Fruit fly (Drosophila melanogaster): ENCODE data around the gene CG43175.

CG43175 gene

DNA sequence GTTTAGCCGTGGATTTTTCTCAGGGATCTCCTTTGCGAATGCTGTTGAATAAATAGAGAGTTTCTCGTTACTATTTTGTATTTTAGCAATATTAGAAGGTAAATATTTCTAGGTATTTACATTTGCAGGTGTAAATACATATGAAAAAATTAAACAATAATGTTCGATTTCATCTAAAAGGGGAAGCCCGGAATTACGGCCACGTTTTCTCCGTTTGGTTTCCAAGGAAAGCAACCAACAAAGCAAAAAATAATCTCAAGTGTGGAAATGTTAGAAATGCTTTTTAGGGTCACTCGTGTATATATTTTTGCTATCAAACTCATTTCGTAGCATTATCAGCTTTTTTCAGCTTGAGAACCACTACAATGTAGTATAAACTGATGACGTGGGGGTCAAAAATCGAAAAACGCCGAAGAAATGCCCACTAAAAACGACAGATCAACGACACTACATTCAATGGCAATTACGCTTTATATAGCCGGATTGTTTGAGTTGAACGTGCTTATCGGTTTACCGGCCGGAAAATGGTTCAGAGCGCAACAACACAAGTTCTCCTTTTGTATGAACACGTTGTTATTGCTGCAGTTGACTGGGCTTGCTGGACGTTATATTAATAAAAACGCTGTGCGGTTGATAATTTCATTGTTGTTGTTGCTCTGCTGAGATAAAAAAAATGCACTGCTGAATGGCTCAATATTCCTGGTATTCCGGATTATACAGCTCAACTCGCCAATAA lies 47.8 kb downstream of the CG43175 start:
- no peak for TF ChIP-seq Dll (optimal IDR thresholded peaks at IDR 0.05)
- TF ChIP-seq EcR (GFP tag; optimal IDR thresholded peaks at IDR 0.05): peak in 1 of 2 experiments; percentile 51

DNA sequence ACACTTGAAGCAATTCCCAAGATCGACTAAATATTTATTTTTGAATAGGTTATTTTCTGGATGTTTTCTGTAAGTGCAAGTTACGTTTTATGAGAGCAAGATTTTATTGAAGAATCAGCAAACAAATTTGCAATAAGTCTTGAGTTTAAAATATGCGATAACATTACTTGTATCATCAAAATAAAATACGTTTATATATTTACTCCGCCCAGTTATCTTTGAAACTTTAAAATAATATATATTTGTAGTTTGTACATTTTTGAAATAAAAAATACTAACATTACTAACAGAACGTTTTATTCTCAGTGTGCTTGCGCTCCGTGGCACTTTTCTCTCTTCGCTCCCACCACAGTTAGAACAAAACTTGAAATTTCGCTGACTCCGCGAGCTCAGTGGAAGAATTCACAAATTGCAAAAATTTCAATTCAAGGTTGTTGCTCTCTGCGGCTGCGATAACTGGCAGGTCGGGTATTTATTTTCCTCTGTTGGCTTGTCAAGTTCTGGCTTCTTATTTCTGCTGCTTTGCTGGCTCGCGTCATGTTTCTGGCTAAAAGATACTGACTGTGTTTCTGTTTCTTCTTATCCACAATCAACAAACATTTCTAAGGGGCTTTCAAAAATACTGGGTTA lies 49.0 kb downstream of the CG43175 start:
- TF ChIP-seq psq (optimal IDR thresholded peaks at IDR 0.05) (no peak), CG8478 (optimal IDR thresholded peaks at IDR 0.05) (no peak), Dll (optimal IDR thresholded peaks at IDR 0.05) (no peak), EcR (GFP tag; optimal IDR thresholded peaks at IDR 0.05) (no peak), pan (optimal IDR thresholded peaks at IDR 0.05) (no peak), usp (GFP tag; optimal IDR thresholded peaks at IDR 0.05) (no peak)

DNA sequence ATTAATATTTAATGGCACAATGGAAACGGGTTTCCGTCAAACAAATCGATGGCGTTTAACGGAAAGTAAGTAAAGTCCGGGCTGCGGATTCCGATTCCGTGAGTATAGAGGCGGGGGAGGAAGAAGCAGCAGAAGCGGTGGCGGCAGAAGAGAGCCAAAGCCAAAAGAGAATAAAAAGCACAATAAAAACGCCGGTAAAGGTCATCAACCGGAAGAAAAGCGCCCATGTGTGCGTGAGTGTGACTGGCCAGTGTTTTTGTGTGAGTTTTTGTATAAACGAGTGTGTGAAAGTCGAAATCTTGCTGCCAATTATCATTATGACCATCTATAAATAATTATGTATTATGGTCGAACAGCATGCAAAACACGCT lies 49.7 kb downstream of the CG43175 start:
- TF ChIP-seq psq (optimal IDR thresholded peaks at IDR 0.05): no peak
- no peak for TF ChIP-seq Dll (optimal IDR thresholded peaks at IDR 0.05)
- no peak for TF ChIP-seq pan (optimal IDR thresholded peaks at IDR 0.05)
- no peak for TF ChIP-seq usp (GFP tag; optimal IDR thresholded peaks at IDR 0.05)
- peak; percentile 83 to 85 for TF ChIP-seq EcR (GFP tag; optimal IDR thresholded peaks at IDR 0.05)
- TF ChIP-seq CG8478 (optimal IDR thresholded peaks at IDR 0.05): no peak

DNA sequence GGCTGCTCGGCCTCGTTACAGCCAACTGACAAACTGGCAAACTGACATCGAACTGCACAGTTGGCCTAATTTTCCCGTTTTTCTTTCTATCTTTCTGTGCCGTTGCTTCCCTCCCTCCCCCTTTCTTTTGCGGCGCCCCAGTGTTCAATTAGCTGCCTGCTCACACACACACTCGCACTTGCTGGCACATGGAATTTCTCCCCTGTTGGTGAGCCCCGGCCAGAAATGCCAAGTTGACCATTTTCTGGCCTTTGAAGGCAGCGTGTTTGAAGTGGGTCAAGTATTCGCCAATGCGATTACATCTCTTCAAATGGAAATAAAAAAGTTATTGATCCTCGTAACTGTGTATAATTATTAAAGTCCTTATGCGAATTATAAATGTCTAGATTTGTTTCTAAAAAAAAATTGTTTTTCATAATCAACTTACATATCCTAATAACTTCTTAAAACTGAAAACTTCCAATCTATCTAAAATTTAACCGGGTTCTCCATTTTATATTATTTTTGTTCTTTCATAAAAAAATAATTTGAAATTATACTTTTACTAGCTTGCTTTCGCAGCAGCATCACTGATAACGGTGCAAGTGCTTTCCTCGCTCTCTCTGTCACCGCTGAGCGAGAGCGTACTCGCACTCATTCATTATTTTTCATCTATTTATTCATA lies 50.3 kb downstream of the CG43175 start:
- no peak for TF ChIP-seq EcR (GFP tag; optimal IDR thresholded peaks at IDR 0.05)
- no peak for TF ChIP-seq usp (GFP tag; optimal IDR thresholded peaks at IDR 0.05)
- no peak for TF ChIP-seq CG8478 (optimal IDR thresholded peaks at IDR 0.05)
- TF ChIP-seq psq (optimal IDR thresholded peaks at IDR 0.05): no peak
- no peak for TF ChIP-seq Dll (optimal IDR thresholded peaks at IDR 0.05)
- TF ChIP-seq pan (optimal IDR thresholded peaks at IDR 0.05): no peak

DNA sequence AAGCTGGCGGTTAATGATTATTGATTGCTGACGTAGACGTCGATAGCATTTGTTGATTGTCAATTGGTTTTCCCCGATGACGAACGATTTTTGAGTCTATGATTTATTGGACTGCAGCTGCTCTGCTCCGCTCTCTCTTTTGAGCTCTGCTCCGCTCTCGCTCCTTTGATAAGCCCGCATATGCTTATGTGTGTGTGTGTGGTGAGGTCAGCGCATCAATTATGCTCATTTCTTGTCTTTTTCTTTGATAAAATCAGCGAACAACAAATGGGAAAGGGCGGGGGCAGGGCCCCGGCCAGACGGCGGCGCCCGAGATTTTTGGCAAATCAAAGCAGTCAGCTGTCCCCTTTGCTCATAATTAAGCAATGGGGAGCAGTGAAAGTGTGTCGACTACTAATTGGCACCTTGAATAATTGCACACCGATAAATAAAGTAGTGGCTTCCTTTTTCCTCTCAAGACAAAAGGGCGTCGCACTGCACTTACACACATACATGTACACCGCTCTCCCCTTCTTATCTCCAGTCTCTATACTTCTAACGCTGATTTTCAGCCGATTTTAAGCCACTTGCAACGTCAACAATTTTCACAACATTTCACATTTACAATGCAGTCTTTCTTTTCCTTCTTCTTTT lies 51.2 kb downstream of the CG43175 start:
- TF ChIP-seq psq (optimal IDR thresholded peaks at IDR 0.05) (no peak), CG8478 (optimal IDR thresholded peaks at IDR 0.05) (no peak), pan (optimal IDR thresholded peaks at IDR 0.05) (no peak), usp (GFP tag; optimal IDR thresholded peaks at IDR 0.05) (no peak), EcR (GFP tag; optimal IDR thresholded peaks at IDR 0.05) (no peak), Dll (optimal IDR thresholded peaks at IDR 0.05) (no peak)

DNA sequence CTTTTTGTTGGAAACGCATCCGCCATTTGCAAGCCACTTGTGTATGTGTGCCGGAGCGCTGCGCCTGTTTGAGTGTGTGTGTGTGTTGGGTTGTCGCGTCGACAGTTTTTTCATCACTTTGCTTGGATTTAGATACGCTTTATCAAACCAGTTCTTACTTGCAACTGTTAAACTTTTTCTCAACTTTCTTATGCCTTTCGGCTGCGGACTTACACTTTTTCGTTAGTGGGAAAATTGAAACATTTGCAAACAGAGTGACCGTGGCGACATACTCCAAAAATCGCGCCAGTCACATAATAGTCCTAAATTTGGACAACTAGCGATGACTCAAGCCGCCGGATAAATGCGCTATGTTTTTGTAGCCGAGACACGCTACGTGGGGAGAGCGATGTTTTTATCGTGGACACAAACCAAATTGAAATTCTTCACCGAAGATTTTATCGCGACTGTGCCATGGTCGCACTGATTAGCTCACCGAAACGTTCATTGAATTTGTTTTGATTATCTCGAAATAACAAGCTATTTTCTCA lies 51.8 kb downstream of the CG43175 start, which contains the start of the genes alt and CG7655:
Gene alt (minus strand): TSS at position 272 of the 530 bp plus-strand sequence.
Gene CG7655 (plus strand): TSS at position 426 of the 530 bp plus-strand sequence.
- TF ChIP-seq usp (GFP tag; optimal IDR thresholded peaks at IDR 0.05) (no peak), Dll (optimal IDR thresholded peaks at IDR 0.05) (no peak), CG8478 (optimal IDR thresholded peaks at IDR 0.05) (no peak), psq (optimal IDR thresholded peaks at IDR 0.05) (no peak), pan (optimal IDR thresholded peaks at IDR 0.05) (no peak), EcR (GFP tag; optimal IDR thresholded peaks at IDR 0.05) (no peak)

DNA sequence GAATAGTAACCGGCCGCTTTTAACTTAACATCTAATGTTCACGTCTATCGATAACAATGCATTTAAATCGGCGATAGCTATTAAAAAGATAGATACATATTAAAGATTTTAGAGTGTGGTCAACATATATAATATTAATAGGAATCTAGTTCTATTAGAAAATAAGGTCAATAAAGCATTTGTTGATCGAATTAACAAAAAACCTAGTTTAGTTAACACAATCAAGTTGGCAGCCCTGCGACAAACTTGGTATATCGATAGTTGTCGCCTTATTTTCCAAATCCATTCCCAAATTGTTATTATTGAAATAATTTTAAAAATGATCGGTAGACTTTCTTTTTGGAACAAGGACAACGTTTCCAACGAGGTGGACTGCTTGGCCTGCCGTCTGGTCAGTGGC lies 54.3 kb downstream of the CG43175 start, which contains the start of the genes CG31251 and CG31360:
Gene CG31251 (minus strand): TSS at position 62 of the 400 bp plus-strand sequence.
Gene CG31360 (plus strand): TSS at position 244 of the 400 bp plus-strand sequence.
- no peak for TF ChIP-seq pan (optimal IDR thresholded peaks at IDR 0.05)
- no peak for TF ChIP-seq EcR (GFP tag; optimal IDR thresholded peaks at IDR 0.05)
- no peak for TF ChIP-seq usp (GFP tag; optimal IDR thresholded peaks at IDR 0.05)
- TF ChIP-seq psq (optimal IDR thresholded peaks at IDR 0.05): no peak
- TF ChIP-seq CG8478 (optimal IDR thresholded peaks at IDR 0.05): no peak
- no peak for TF ChIP-seq Dll (optimal IDR thresholded peaks at IDR 0.05)

DNA sequence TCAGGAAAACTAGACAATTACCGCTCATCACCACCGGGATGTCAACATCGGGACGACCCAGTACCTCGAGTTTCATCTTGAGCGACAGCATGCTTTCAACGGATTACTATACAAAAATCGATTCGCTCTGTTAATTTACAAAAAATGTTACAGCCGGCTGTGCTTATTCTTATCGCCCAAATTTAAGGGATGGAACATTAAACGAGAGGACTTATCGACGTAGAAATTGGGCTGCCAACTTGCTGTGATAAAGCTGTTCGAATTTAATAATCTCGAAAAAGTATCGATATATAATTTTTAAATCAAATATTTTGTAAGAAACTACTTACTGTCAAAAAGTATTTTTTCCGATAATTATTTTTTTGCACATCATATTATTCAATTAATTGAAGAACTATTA lies 56.4 kb downstream of the CG43175 start, which contains the start of gene CG31249:
Gene CG31249 (minus strand): TSS at position 197 of the 400 bp plus-strand sequence.
- no peak for TF ChIP-seq EcR (GFP tag; optimal IDR thresholded peaks at IDR 0.05)
- no peak for TF ChIP-seq psq (optimal IDR thresholded peaks at IDR 0.05)
- no peak for TF ChIP-seq usp (GFP tag; optimal IDR thresholded peaks at IDR 0.05)
- TF ChIP-seq Dll (optimal IDR thresholded peaks at IDR 0.05): no peak
- TF ChIP-seq CG8478 (optimal IDR thresholded peaks at IDR 0.05): no peak
- TF ChIP-seq pan (optimal IDR thresholded peaks at IDR 0.05): no peak

All from whole organism.